Worm (Caenorhabditis elegans) whole organism, midembryonic: ENCODE data around the gene ttr-28.
"Not testable (repeated sequence)": the region's sequence is repeated elsewhere in the genome, so short reads cannot be mapped to it uniquely, and the experiment has no call there.

ENCODE experiments used
- T22C8.4 ChIP-seq: fragments of 200-800 bp; sonication (Bioruptor generic); IDR thresholded peaks from 2 replicates; pipeline ENCODE4 v1.3.6; 2022; ENCODE audit warnings: missing genetic modification characterization, missing compliant biosample characterization
- cog-1 ChIP-seq: sonication (generic microtip); optimal IDR thresholded peaks from 2 replicates; lab custom pipeline; 2016; ENCODE audit warnings: missing genetic modification characterization, missing compliant biosample characterization
- flt-1 ChIP-seq: fragments of 200-800 bp; sonication (Bioruptor generic); IDR thresholded peaks from 2 replicates; pipeline ENCODE4 v1.3.6; 2022; ENCODE audit warnings: missing genetic modification characterization, missing compliant biosample characterization
- klf-2 ChIP-seq: fragments of 200-800 bp; sonication (Bioruptor generic); conservative IDR thresholded peaks from 2 replicates; pipeline ENCODE4 v1.3.6; 2022; ENCODE audit warnings: missing genetic modification reagents, missing genetic modification characterization, missing compliant biosample characterization
- med-1 ChIP-seq: sonication (generic microtip); optimal IDR thresholded peaks from 2 replicates; lab custom pipeline; 2017; ENCODE audit warnings: missing genetic modification characterization, mild to moderate bottlenecking, missing compliant biosample characterization, antibody characterized with exemption, missing genetic modification reagents; ENCODE audit not compliant: insufficient read depth
- ref-1 ChIP-seq: fragments of 200-800 bp; sonication (Bioruptor generic); conservative IDR thresholded peaks from 2 replicates; pipeline ENCODE4 v1.3.6; 2022; ENCODE audit warnings: missing genetic modification reagents, missing genetic modification characterization, missing compliant biosample characterization
- tab-1 ChIP-seq: fragments of 200-800 bp; sonication (Bioruptor generic); IDR thresholded peaks from 2 replicates; pipeline ENCODE4 v1.3.6; 2022; ENCODE audit warnings: missing genetic modification characterization, missing compliant biosample characterization
- ztf-23 ChIP-seq: fragments of 200-800 bp; sonication (Bioruptor generic); IDR thresholded peaks from 2 replicates; pipeline ENCODE4 v1.3.6; 2022; ENCODE audit warnings: missing genetic modification reagents, missing genetic modification characterization, missing compliant biosample characterization
- ztf-29 ChIP-seq: fragments of 200-800 bp; sonication (Bioruptor generic); IDR thresholded peaks from 2 replicates; pipeline ENCODE4 v1.3.6; 2022; ENCODE audit warnings: missing genetic modification reagents, missing genetic modification characterization, missing compliant biosample characterization

The ttr-28 gene

ce11 chrV:12871753-12872152 lies 33.2 kb downstream of the ttr-28 start, which contains the start of gene bus-19:
Gene bus-19 (plus strand): TSS chrV:12872053.
- TF ChIP-seq klf-2 (GFP tag; lab: Robert Waterston, UW) (no peak), med-1 (GFP tag; lab: Kevin White, UChicago) (no peak), ref-1 (no peak), ztf-23 (no peak), cog-1 (tag; lab: Kevin White, UChicago) (no peak), tab-1 (no peak), T22C8.4 (GFP tag; lab: Robert Waterston, UW) (no peak), flt-1 (no peak), ztf-29 (GFP tag; lab: Robert Waterston, UW) (no peak)

DNA sequence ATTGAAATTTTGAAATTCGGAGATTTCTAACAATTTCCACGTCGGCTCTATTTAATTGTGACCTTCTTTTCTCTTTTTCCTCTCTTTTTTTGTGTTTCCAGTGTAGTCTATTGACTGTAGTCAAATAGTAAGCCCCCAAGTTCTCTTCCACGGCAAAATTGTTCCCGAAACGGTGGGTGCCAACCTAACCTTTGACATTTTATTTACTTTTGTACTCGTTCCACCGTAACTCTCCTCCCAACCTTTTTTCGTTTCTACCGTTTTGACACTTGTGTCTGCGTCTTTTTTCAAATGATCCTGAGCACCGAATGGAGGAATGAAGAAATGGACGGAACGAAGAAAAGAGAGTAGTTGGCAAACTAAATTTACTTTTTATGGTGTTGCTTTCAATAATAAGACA lies 34.2 kb downstream of the ttr-28 start:
- no peak for TF ChIP-seq ztf-29 (GFP tag; lab: Robert Waterston, UW)
- no peak for TF ChIP-seq klf-2 (GFP tag; lab: Robert Waterston, UW)
- TF ChIP-seq ref-1, result no peak
- no peak for TF ChIP-seq T22C8.4 (GFP tag; lab: Robert Waterston, UW)
- no peak for TF ChIP-seq flt-1
- TF ChIP-seq ztf-23, result no peak
- no peak for TF ChIP-seq cog-1 (tag; lab: Kevin White, UChicago)

DNA sequence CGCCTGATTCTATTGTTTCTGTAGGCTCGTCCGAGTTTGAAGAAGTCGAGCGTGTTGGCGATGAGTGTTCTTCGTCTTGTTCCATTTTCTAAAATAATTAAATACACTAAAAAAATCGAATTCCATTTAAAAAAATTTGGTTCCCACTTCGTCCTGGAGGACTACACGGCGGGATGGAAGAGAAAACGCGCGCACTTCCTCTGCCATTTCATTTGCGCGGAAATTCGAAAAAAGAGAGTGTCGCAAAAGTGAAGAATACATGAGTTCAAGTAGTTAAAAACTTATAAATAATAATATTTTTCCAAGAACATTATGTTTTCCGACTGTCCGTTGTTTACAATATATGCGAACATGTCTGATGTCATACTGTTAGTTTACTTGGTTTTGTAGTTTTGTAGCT lies 35.0 kb downstream of the ttr-28 start, which contains the start of gene T07F10.3:
TSS of gene T07F10.3 (minus strand) at position 98 of the 400 bp plus-strand sequence.
- TF ChIP-seq klf-2 (GFP tag; lab: Robert Waterston, UW) (peak; percentile 67; the same call in 1 of the 2 replicates), cog-1 (tag; lab: Kevin White, UChicago) (peak; percentile 77), tab-1 (no peak), ztf-29 (GFP tag; lab: Robert Waterston, UW) (no peak), flt-1 (peak; percentile 85), ref-1 (no peak), ztf-23 (peak; percentile 87), med-1 (GFP tag; lab: Kevin White, UChicago) (no peak), T22C8.4 (GFP tag; lab: Robert Waterston, UW) (peak; percentile 23; the same call in 1 of the 2 replicates)

ce11 chrV:12867997-12868396 lies 37.0 kb downstream of the ttr-28 start, which contains the start of gene nspg-1:
Gene nspg-1 (minus strand): TSS chrV:12868097.
- TF ChIP-seq flt-1 (no peak), ref-1 (no peak), klf-2 (GFP tag; lab: Robert Waterston, UW) (no peak), cog-1 (tag; lab: Kevin White, UChicago) (no peak), med-1 (GFP tag; lab: Kevin White, UChicago) (no peak), ztf-29 (GFP tag; lab: Robert Waterston, UW) (no peak), ztf-23 (no peak), T22C8.4 (GFP tag; lab: Robert Waterston, UW) (no peak), tab-1 (no peak)

DNA sequence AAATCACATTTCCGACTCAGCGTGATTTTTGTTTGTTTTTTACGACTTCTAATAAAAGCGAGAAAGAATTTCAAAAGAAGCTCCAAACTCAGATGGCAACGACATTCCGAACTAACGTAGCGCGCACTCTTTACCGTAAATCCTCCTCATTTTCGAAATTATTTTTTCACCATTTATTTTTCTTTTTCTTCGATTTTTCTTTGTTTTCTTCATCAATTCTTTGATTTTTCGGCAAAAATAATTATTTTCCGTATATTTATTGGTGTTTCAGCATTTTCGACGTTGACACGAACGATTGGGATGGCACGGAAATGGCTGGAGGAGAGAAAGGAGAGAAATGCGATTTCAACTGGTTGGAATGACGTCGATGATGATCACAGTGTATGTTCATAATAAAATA lies 39.4 kb downstream of the ttr-28 start, which contains the start of gene T07F10.5:
TSS of gene T07F10.5 (plus strand) at position 301 of the 400 bp plus-strand sequence.
- TF ChIP-seq T22C8.4 (GFP tag; lab: Robert Waterston, UW); tab-1; cog-1 (tag; lab: Kevin White, UChicago): not testable (repeated sequence)

DNA sequence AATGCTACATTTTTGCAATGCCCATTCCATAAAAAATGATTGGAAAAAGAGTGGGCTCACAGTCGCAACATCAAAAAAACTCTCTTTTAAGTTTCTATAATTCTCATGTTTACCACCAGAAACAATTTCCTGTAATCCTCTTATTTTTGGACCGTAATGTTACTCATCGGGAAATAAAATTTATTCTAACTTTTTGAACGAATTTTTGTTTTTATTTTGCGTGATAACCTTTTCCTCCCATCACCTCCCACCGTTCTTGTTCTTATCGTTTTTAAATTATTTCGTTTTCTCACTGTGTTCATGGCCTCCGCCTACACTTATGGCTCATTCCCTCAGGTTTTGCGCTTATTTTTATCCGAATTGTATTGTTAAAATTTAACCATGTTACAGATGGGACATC lies 45.8 kb downstream of the ttr-28 start, which contains the start of gene anp-1:
TSS of gene anp-1 (plus strand) at position 301 of the 400 bp plus-strand sequence.
- TF ChIP-seq ztf-29 (GFP tag; lab: Robert Waterston, UW) (no peak), klf-2 (GFP tag; lab: Robert Waterston, UW) (no peak), tab-1 (no peak), ref-1 (no peak), flt-1 (no peak), cog-1 (tag; lab: Kevin White, UChicago) (no peak), med-1 (GFP tag; lab: Kevin White, UChicago) (no peak), T22C8.4 (GFP tag; lab: Robert Waterston, UW) (no peak), ztf-23 (no peak)

DNA sequence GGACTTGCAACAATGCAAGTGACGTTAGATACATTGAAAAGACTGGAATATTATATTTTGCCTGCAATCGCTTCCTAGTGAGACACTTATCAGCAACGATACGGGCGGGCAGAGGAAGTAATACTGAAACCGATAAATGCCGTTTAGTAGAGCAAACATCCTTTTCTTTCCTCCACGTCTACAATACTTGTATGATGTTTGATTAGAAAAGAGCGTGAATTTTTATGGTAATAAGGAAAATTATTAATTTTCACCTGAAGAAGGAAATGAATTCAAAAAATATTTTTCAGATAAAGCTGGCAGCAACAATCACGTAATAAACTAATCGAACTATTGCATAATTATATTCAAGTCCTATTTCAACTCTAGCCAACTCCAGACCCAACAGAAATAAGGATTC lies 50.2 kb downstream of the ttr-28 start, which contains the start of gene C44H9.7:
TSS of gene C44H9.7 (minus strand) at position 101 of the 400 bp plus-strand sequence.
- TF ChIP-seq T22C8.4 (GFP tag; lab: Robert Waterston, UW), result no peak
- TF ChIP-seq klf-2 (GFP tag; lab: Robert Waterston, UW), result no peak
- no peak for TF ChIP-seq cog-1 (tag; lab: Kevin White, UChicago)
- TF ChIP-seq ref-1, result no peak
- TF ChIP-seq ztf-29 (GFP tag; lab: Robert Waterston, UW), result no peak
- TF ChIP-seq flt-1, result no peak
- TF ChIP-seq tab-1, result no peak
- TF ChIP-seq ztf-23, result no peak
- TF ChIP-seq med-1 (GFP tag; lab: Kevin White, UChicago), result no peak
